Worm (Caenorhabditis elegans) whole organism, L3 larva: ENCODE results near the gene nlp-41.

ENCODE experiments used
- elt-2 ChIP-seq: sonication (generic microtip); optimal IDR thresholded peaks from 2 replicates; lab custom pipeline; 2016; ENCODE audit warnings: missing genetic modification reagents, mild to moderate bottlenecking, missing genetic modification characterization, missing compliant biosample characterization
- lin-15B ChIP-seq: fragments of 150-350 bp; optimal IDR thresholded peaks from 2 replicates; lab custom pipeline; 2014; ENCODE audit warnings: missing biosample characterization, missing genetic modification characterization
- lin-39 ChIP-seq: fragments of 150-350 bp; optimal IDR thresholded peaks from 2 replicates; lab custom pipeline; 2018; ENCODE audit warnings: missing biosample characterization, missing genetic modification reagents, missing genetic modification characterization
- nhr-12 ChIP-seq: fragments of 150-350 bp; optimal IDR thresholded peaks from 2 replicates; lab custom pipeline; 2014; ENCODE audit warnings: missing biosample characterization, missing genetic modification characterization
- zag-1 ChIP-seq: fragments of 150-350 bp; optimal IDR thresholded peaks from 2 replicates; lab custom pipeline; 2014; ENCODE audit warnings: missing biosample characterization, missing genetic modification characterization

ce11 chrII:14578716-14579115 lies 28.0 kb downstream of the nlp-41 start, which contains the start of gene C01G12.9:
- no peak for TF ChIP-seq nhr-12 (tag; lab: Kevin White, UChicago)
- TF ChIP-seq zag-1 (tag; lab: Kevin White, UChicago): no peak
- TF ChIP-seq lin-39: no peak
- no peak for TF ChIP-seq lin-15B
- no peak for TF ChIP-seq elt-2 (tag; lab: Kevin White, UChicago)
